Worm (Caenorhabditis elegans) whole organism, L4 larva: ENCODE results near the gene R02F11.1.
A peak's percentile ranks its signal among the peaks of the same experiment; 100 is the strongest.

Experiments
- F10B5.3 ChIP-seq: sonication (generic microtip); optimal IDR thresholded peaks from 2 replicates; lab custom pipeline; 2016; ENCODE audit warnings: mild to moderate bottlenecking, missing genetic modification characterization, missing compliant biosample characterization
- R02D3.7 ChIP-seq: fragments of 150-350 bp; sonication (generic microtip); optimal IDR thresholded peaks from 3 replicates; lab custom pipeline; 2014; ENCODE audit warnings: missing biosample characterization, missing genetic modification characterization
- Y75B8A.6 ChIP-seq: fragments of 200-800 bp; sonication (Bioruptor generic); IDR thresholded peaks from 2 replicates; pipeline ENCODE4 v1.3.6; 2022; ENCODE audit warnings: missing genetic modification reagents, missing genetic modification characterization, missing compliant biosample characterization
- attf-4 ChIP-seq: sonication (generic microtip); optimal IDR thresholded peaks from 3 replicates; lab custom pipeline; 2017; ENCODE audit warnings: missing biosample characterization, missing genetic modification characterization
- ceh-82 ChIP-seq: sonication (generic microtip); optimal IDR thresholded peaks from 2 replicates; lab custom pipeline; 2017; ENCODE audit warnings: missing biosample characterization, missing genetic modification characterization
- dpl-1 ChIP-seq: fragments of 150-350 bp; optimal IDR thresholded peaks from 2 replicates; lab custom pipeline; 2014; ENCODE audit warnings: missing biosample characterization, missing genetic modification reagents, missing genetic modification characterization
- fkh-10 ChIP-seq: fragments of 150-350 bp; optimal IDR thresholded peaks from 2 replicates; lab custom pipeline; 2014; ENCODE audit warnings: missing biosample characterization, missing genetic modification reagents, missing genetic modification characterization
- lir-3 ChIP-seq: sonication (generic microtip); optimal IDR thresholded peaks from 2 replicates; lab custom pipeline; 2016; ENCODE audit warnings: mild to moderate bottlenecking, missing genetic modification characterization, missing compliant biosample characterization
- mep-1 ChIP-seq: fragments of 150-350 bp; sonication (generic microtip); optimal IDR thresholded peaks from 3 replicates; lab custom pipeline; 2014; ENCODE audit warnings: missing biosample characterization, missing genetic modification characterization
- nhr-237 ChIP-seq: sonication (generic microtip); optimal IDR thresholded peaks from 2 replicates; lab custom pipeline; 2017; ENCODE audit warnings: missing biosample characterization, missing genetic modification characterization
- skn-1 ChIP-seq: fragments of 150-350 bp; optimal IDR thresholded peaks from 2 replicates; lab custom pipeline; 2014; ENCODE audit warnings: missing biosample characterization, missing genetic modification characterization
- zag-1 ChIP-seq: fragments of 150-350 bp; optimal IDR thresholded peaks from 2 replicates; lab custom pipeline; 2014; ENCODE audit warnings: missing biosample characterization, missing genetic modification characterization
- ztf-11 ChIP-seq: fragments of 150-350 bp; optimal IDR thresholded peaks from 2 replicates; lab custom pipeline; 2014; ENCODE audit warnings: missing biosample characterization, missing genetic modification characterization
- ztf-7 ChIP-seq: fragments of 150-350 bp; optimal IDR thresholded peaks from 2 replicates; lab custom pipeline; 2014; ENCODE audit warnings: missing biosample characterization, missing genetic modification characterization

ce11 chrV:4820601-4821000, 19.7 kb downstream of the R02F11.1 start:
- TF ChIP-seq nhr-237 (tag; lab: Kevin White, UChicago) (no peak), dpl-1 (no peak), ceh-82 (tag; lab: Kevin White, UChicago) (no peak), F10B5.3 (tag; lab: Kevin White, UChicago) (no peak), lir-3 (no peak), mep-1 (peak; percentile 18), skn-1 (no peak), R02D3.7 (tag; lab: Kevin White, UChicago) (no peak), fkh-10 (GFP tag; lab: Kevin White, UChicago) (no peak), ztf-7 (no peak), attf-4 (tag; lab: Kevin White, UChicago) (no peak), ztf-11 (no peak), Y75B8A.6 (no peak), zag-1 (no peak)
